Fruit fly (Drosophila melanogaster) whole organism, embryonic: ENCODE results near the gene CG14882.

Experiments
- Adf1 ChIP-seq: fragments of 200-800 bp; sonication (Bioruptor generic); IDR thresholded peaks from 2 replicates; pipeline ENCODE4 v1.3.6; 2022; ENCODE audit warnings: missing biosample characterization, missing genetic modification characterization
- Asciz ChIP-seq: fragments of 200-800 bp; sonication (Bioruptor generic); optimal IDR thresholded peaks from 2 replicates; lab custom pipeline; 2017; ENCODE audit warnings: missing biosample characterization, mild to moderate bottlenecking, missing genetic modification characterization, missing genetic modification reagents
- B-H2 ChIP-seq: fragments of 200-800 bp; sonication (Bioruptor generic); optimal IDR thresholded peaks from 2 replicates; lab custom pipeline; 2018; ENCODE audit warnings: missing biosample characterization, mild to moderate bottlenecking, missing genetic modification characterization
- CG10274 ChIP-seq: fragments of 200-800 bp; sonication (Bioruptor generic); optimal IDR thresholded peaks from 3 replicates; lab custom pipeline; 2017; ENCODE audit warnings: missing biosample characterization, mild to moderate bottlenecking, missing genetic modification characterization
- CG10321 ChIP-seq: fragments of 200-800 bp; sonication (Bioruptor generic); IDR thresholded peaks from 2 replicates; pipeline ENCODE4 v1.3.6; 2022; ENCODE audit warnings: missing biosample characterization, missing genetic modification characterization
- CG12391 ChIP-seq: fragments of 200-800 bp; sonication (Bioruptor generic); optimal IDR thresholded peaks from 3 replicates; lab custom pipeline; 2018; ENCODE audit warnings: missing biosample characterization, mild to moderate bottlenecking, missing genetic modification characterization, moderate library complexity
- CG1603 ChIP-seq: fragments of 200-800 bp; sonication (Bioruptor generic); optimal IDR thresholded peaks from 2 replicates; lab custom pipeline; 2019; ENCODE audit warnings: missing biosample characterization, mild to moderate bottlenecking, missing genetic modification characterization, moderate library complexity
- CG16863 ChIP-seq: fragments of 200-800 bp; sonication (Bioruptor generic); optimal IDR thresholded peaks from 3 replicates; lab custom pipeline; 2016; ENCODE audit warnings: missing biosample characterization, missing genetic modification characterization
- CG2875 ChIP-seq: fragments of 200-800 bp; sonication (Bioruptor generic); optimal IDR thresholded peaks from 2 replicates; lab custom pipeline; 2017; ENCODE audit warnings: missing biosample characterization, mild to moderate bottlenecking, missing genetic modification characterization, missing genetic modification reagents
- CG30403 ChIP-seq: fragments of 200-800 bp; sonication (Bioruptor generic); optimal IDR thresholded peaks from 3 replicates; lab custom pipeline; 2016; ENCODE audit warnings: missing biosample characterization, missing genetic modification characterization
- CG3995 ChIP-seq: fragments of 200-800 bp; sonication (Bioruptor generic); optimal IDR thresholded peaks from 3 replicates; lab custom pipeline; 2016; ENCODE audit warnings: missing biosample characterization, missing genetic modification characterization
- CG42726 ChIP-seq: fragments of 200-800 bp; sonication (Bioruptor generic); IDR thresholded peaks from 2 replicates; pipeline ENCODE4 v1.3.6; 2022; ENCODE audit warnings: missing biosample characterization, missing genetic modification characterization; ENCODE audit not compliant: partially characterized antibody
- CG4707 ChIP-seq: fragments of 200-800 bp; sonication (Bioruptor generic); optimal IDR thresholded peaks from 2 replicates; lab custom pipeline; 2018; ENCODE audit warnings: missing biosample characterization, mild to moderate bottlenecking, missing genetic modification characterization, moderate library complexity
- CG6683 ChIP-seq: fragments of 200-800 bp; sonication (Bioruptor generic); optimal IDR thresholded peaks from 2 replicates; lab custom pipeline; 2017; ENCODE audit warnings: missing biosample characterization, mild to moderate bottlenecking, missing genetic modification characterization, missing genetic modification reagents
- CG6765 ChIP-seq: fragments of 200-800 bp; sonication (Bioruptor generic); optimal IDR thresholded peaks from 3 replicates; lab custom pipeline; 2017; ENCODE audit warnings: missing biosample characterization, mild to moderate bottlenecking, missing genetic modification characterization
- CG8388 ChIP-seq: fragments of 200-800 bp; sonication (Bioruptor generic); optimal IDR thresholded peaks from 2 replicates; lab custom pipeline; 2019; ENCODE audit warnings: missing biosample characterization, mild to moderate bottlenecking, missing genetic modification characterization, moderate library complexity
- CG9797 ChIP-seq: fragments of 200-800 bp; sonication (Bioruptor generic); optimal IDR thresholded peaks from 3 replicates; lab custom pipeline; 2018; ENCODE audit warnings: missing biosample characterization, mild to moderate bottlenecking, missing genetic modification characterization
- Dll ChIP-seq: fragments of 200-800 bp; sonication (Bioruptor generic); IDR thresholded peaks from 4 replicates; pipeline ENCODE4 v1.3.6; 2022; ENCODE audit warnings: missing biosample characterization, missing genetic modification characterization; ENCODE audit not compliant: partially characterized antibody
- Fer3 ChIP-seq: fragments of 200-800 bp; sonication (Bioruptor generic); optimal IDR thresholded peaks from 2 replicates; lab custom pipeline; 2018; ENCODE audit warnings: missing biosample characterization, mild to moderate bottlenecking, missing genetic modification characterization, moderate library complexity
- HLH4C ChIP-seq: fragments of 200-800 bp; sonication (Bioruptor generic); IDR thresholded peaks from 3 replicates; pipeline ENCODE4 v1.3.6; 2022; ENCODE audit warnings: missing biosample characterization, missing genetic modification characterization; ENCODE audit not compliant: partially characterized antibody
- HmgZ ChIP-seq: fragments of 200-800 bp; sonication (Bioruptor generic); optimal IDR thresholded peaks from 2 replicates; lab custom pipeline; 2018; ENCODE audit warnings: missing biosample characterization, mild to moderate bottlenecking, missing genetic modification characterization
- Hsf ChIP-seq: fragments of 200-800 bp; sonication (Bioruptor generic); optimal IDR thresholded peaks from 3 replicates; lab custom pipeline; 2016; ENCODE audit warnings: missing biosample characterization, missing genetic modification characterization
- NFAT ChIP-seq: fragments of 200-800 bp; sonication (Bioruptor generic); IDR thresholded peaks from 2 replicates; pipeline ENCODE4 v1.3.6; 2022; ENCODE audit warnings: missing biosample characterization, missing genetic modification characterization
- NK7.1 ChIP-seq: fragments of 200-800 bp; sonication (Bioruptor generic); optimal IDR thresholded peaks from 3 replicates; lab custom pipeline; 2016; ENCODE audit warnings: missing biosample characterization, missing genetic modification characterization
- Oaz ChIP-seq: fragments of 200-800 bp; sonication (Bioruptor generic); IDR thresholded peaks from 2 replicates; pipeline ENCODE4 v1.3.6; 2022; ENCODE audit warnings: missing biosample characterization, missing genetic modification characterization
- Ssrp ChIP-seq: fragments of 200-800 bp; sonication (Bioruptor generic); optimal IDR thresholded peaks from 2 replicates; lab custom pipeline; 2018; ENCODE audit warnings: missing biosample characterization, mild to moderate bottlenecking, missing genetic modification characterization, moderate library complexity
- Stat92E ChIP-seq, 3 experiments: fragments of >200 bp in 2 of 3; fragments of 200-800 bp in 1 of 3; sonication (Bioruptor generic) in 1 of 3; optimal IDR thresholded peaks; 2 replicates each; lab custom pipeline; 2017 to 2019; ENCODE audit warnings: missing biosample characterization in 3 of 3, missing genetic modification characterization in 3 of 3, mild to moderate bottlenecking in 1 of 3, moderate library complexity in 1 of 3
- Taf1 ChIP-seq: fragments of 200-800 bp; sonication (Bioruptor generic); IDR thresholded peaks from 2 replicates; pipeline ENCODE4 v1.3.6; 2022; ENCODE audit warnings: missing biosample characterization, missing genetic modification characterization
- abd-A ChIP-seq: fragments of 200-800 bp; sonication (Bioruptor generic); optimal IDR thresholded peaks from 3 replicates; lab custom pipeline; 2019; ENCODE audit warnings: missing biosample characterization, mild to moderate bottlenecking, missing genetic modification characterization, moderate library complexity
- dati ChIP-seq: fragments of 200-800 bp; sonication (Bioruptor generic); IDR thresholded peaks from 2 replicates; pipeline ENCODE4 v1.3.6; 2022; ENCODE audit warnings: missing biosample characterization, missing genetic modification characterization
- esg ChIP-seq: fragments of 200-800 bp; sonication (Bioruptor generic); conservative IDR thresholded peaks from 2 replicates; pipeline ENCODE4 v1.3.6; 2022; ENCODE audit warnings: missing biosample characterization, missing genetic modification characterization
- exex ChIP-seq: fragments of 200-800 bp; sonication (Bioruptor generic); optimal IDR thresholded peaks from 4 replicates; lab custom pipeline; 2018; ENCODE audit warnings: missing biosample characterization, mild to moderate bottlenecking, missing genetic modification characterization, moderate library complexity
- gt ChIP-seq: fragments of 200-800 bp; sonication (Bioruptor generic); IDR thresholded peaks from 2 replicates; pipeline ENCODE4 v1.3.6; 2022; ENCODE audit warnings: missing biosample characterization, missing genetic modification characterization
- ind ChIP-seq: fragments of 200-800 bp; sonication (Bioruptor generic); optimal IDR thresholded peaks from 3 replicates; lab custom pipeline; 2016; ENCODE audit warnings: missing biosample characterization, missing genetic modification characterization
- jumu ChIP-seq: fragments of 200-800 bp; sonication (Bioruptor generic); optimal IDR thresholded peaks from 3 replicates; lab custom pipeline; 2016; ENCODE audit warnings: missing biosample characterization, missing genetic modification characterization
- lab ChIP-seq: fragments of 200-800 bp; sonication (Bioruptor generic); optimal IDR thresholded peaks from 3 replicates; lab custom pipeline; 2017; ENCODE audit warnings: missing biosample characterization, missing genetic modification characterization, mild to moderate bottlenecking, moderate library complexity, missing genetic modification reagents
- luna ChIP-seq: fragments of 200-800 bp; sonication (Bioruptor generic); optimal IDR thresholded peaks from 2 replicates; lab custom pipeline; 2016; ENCODE audit warnings: missing biosample characterization, missing genetic modification characterization
- nerfin-1 ChIP-seq: fragments of 200-800 bp; sonication (Bioruptor generic); optimal IDR thresholded peaks from 3 replicates; lab custom pipeline; 2019; ENCODE audit warnings: missing biosample characterization, mild to moderate bottlenecking, missing genetic modification characterization, moderate library complexity
- nom ChIP-seq: fragments of 200-800 bp; sonication (Bioruptor generic); optimal IDR thresholded peaks from 2 replicates; lab custom pipeline; 2017; ENCODE audit warnings: missing biosample characterization, missing genetic modification characterization, mild to moderate bottlenecking, moderate library complexity, missing genetic modification reagents
- oc ChIP-seq: fragments of 200-800 bp; sonication (Bioruptor generic); optimal IDR thresholded peaks from 2 replicates; lab custom pipeline; 2018; ENCODE audit warnings: missing biosample characterization, mild to moderate bottlenecking, missing genetic modification characterization, moderate library complexity
- otp ChIP-seq: fragments of 200-800 bp; sonication (Bioruptor generic); IDR thresholded peaks from 3 replicates; pipeline ENCODE4, ENCODE4 v1.3.6; 2022; ENCODE audit warnings: missing biosample characterization, missing genetic modification characterization
- p53 ChIP-seq: fragments of 200-800 bp; sonication (Bioruptor generic); optimal IDR thresholded peaks from 2 replicates; lab custom pipeline; 2016; ENCODE audit warnings: missing biosample characterization, missing genetic modification characterization
- peb ChIP-seq: fragments of 200-800 bp; sonication (Bioruptor generic); IDR thresholded peaks from 2 replicates; pipeline ENCODE4 v1.3.6; 2022; ENCODE audit warnings: missing biosample characterization, missing genetic modification characterization
- prd ChIP-seq, 3 experiments: fragments of >200 bp in 2 of 3; fragments of 200-800 bp in 1 of 3; sonication (Bioruptor generic) in 1 of 3; optimal IDR thresholded peaks in 2 of 3; IDR thresholded peaks in 1 of 3; 2 replicates in 2 of 3; 3 replicates in 1 of 3; pipeline versions ENCODE4 v1.3.6 to Lab custom; 2017 to 2022; ENCODE audit warnings: missing biosample characterization in 1 of 3, missing genetic modification characterization in 1 of 3
- ssp ChIP-seq: fragments of 200-800 bp; sonication (Bioruptor generic); IDR thresholded peaks from 2 replicates; pipeline ENCODE4 v1.3.6; 2022; ENCODE audit warnings: missing biosample characterization, missing genetic modification characterization
- stc ChIP-seq: fragments of 200-800 bp; sonication (Bioruptor generic); IDR thresholded peaks from 2 replicates; pipeline ENCODE4 v1.3.6; 2022; ENCODE audit warnings: missing biosample characterization, missing genetic modification characterization
- tio ChIP-seq: fragments of 200-800 bp; sonication (Bioruptor generic); optimal IDR thresholded peaks from 2 replicates; lab custom pipeline; 2017; ENCODE audit warnings: missing biosample characterization, missing genetic modification characterization, inconsistent platforms
- yki ChIP-seq: fragments of >200 bp; optimal IDR thresholded peaks from 3 replicates; lab custom pipeline; 2018
- zf30C ChIP-seq: fragments of 200-800 bp; sonication (Bioruptor generic); optimal IDR thresholded peaks from 3 replicates; lab custom pipeline; 2018; ENCODE audit warnings: missing biosample characterization, mild to moderate bottlenecking, missing genetic modification characterization

The CG14882 gene

dm6 chr3R:16441367-16441923 is 1.6 kb upstream of the CG14882 start, which contains the start of gene ema (continued):
- TF ChIP-seq Oaz (GFP tag; lab: Robert Waterston, UW) (no peak), HLH4C (GFP tag; lab: Robert Waterston, UW) (peak; percentile 51; the same call in 1 of the 3 replicates), Stat92E (GFP tag; optimal IDR thresholded peaks at IDR 0.05; lab: Kevin White, UChicago) (peak in 1 of 3 experiments; percentile 10), exex (tag; lab: Kevin White, UChicago) (no peak), CG9797 (GFP tag; lab: Kevin White, UChicago) (no peak), CG16863 (GFP tag; lab: Kevin White, UChicago) (no peak), ind (GFP tag; lab: Kevin White, UChicago) (no peak), CG1603 (tag; lab: Kevin White, UChicago) (peak; percentile 63), oc (tag; lab: Kevin White, UChicago) (no peak), CG10274 (GFP tag; lab: Kevin White, UChicago) (no peak), CG4707 (no peak), peb (GFP tag; lab: Robert Waterston, UW) (no peak), esg (GFP tag; lab: Robert Waterston, UW) (no peak), tio (no peak), CG30403 (GFP tag; lab: Kevin White, UChicago) (peak; percentile 48), HmgZ (tag; lab: Kevin White, UChicago) (peak; percentile 57), NK7.1 (GFP tag; lab: Kevin White, UChicago) (no peak), Ssrp (tag; lab: Kevin White, UChicago) (no peak), CG42726 (GFP tag; lab: Robert Waterston, UW) (no peak; the same call in 1 of the 2 replicates), prd (optimal IDR thresholded peaks at IDR 0.05; lab: Kevin White, UChicago) (no peak), prd (GFP tag; IDR thresholded peaks at IDR 0.05; lab: Robert Waterston, UW) (peak; percentile 18; the same call in 1 of the 3 replicates), CG8388 (GFP tag; lab: Kevin White, UChicago) (no peak), gt (GFP tag; lab: Robert Waterston, UW) (no peak), Adf1 (GFP tag; lab: Robert Waterston, UW) (peak; percentile 20; the same call in 1 of the 2 replicates), nerfin-1 (peak; percentile 4), CG10321 (no peak), abd-A (tag; lab: Kevin White, UChicago) (no peak), stc (no peak), Taf1 (GFP tag; lab: Robert Waterston, UW) (no peak), otp (GFP tag; lab: Robert Waterston, UW) (no peak), Fer3 (tag; lab: Kevin White, UChicago) (peak; percentile 37), ssp (GFP tag; lab: Robert Waterston, UW) (no peak), CG12391 (tag; lab: Kevin White, UChicago) (peak; percentile 41), NFAT (GFP tag; lab: Robert Waterston, UW) (peak; percentile 31; the same call in 1 of the 2 replicates), B-H2 (GFP tag; lab: Kevin White, UChicago) (peak; percentile 25), dati (no peak), CG6683 (no peak), CG2875 (no peak), Dll (peak; percentile 46; the same call in 2 of the 4 replicates), luna (no peak), Asciz (GFP tag; lab: Kevin White, UChicago) (no peak), p53 (no peak), jumu (GFP tag; lab: Kevin White, UChicago) (no peak), Hsf (peak; percentile 39), CG6765 (peak; percentile 5), CG3995 (GFP tag; lab: Kevin White, UChicago) (peak; percentile 99), nom (GFP tag; lab: Kevin White, UChicago) (no peak), lab (GFP tag; lab: Kevin White, UChicago) (no peak), yki (lab: Kevin White, UChicago) (no peak), zf30C (no peak)
